Fruit fly (Drosophila melanogaster) whole organism, prepupa: Measurements from ENCODE around the gene Ir7e.

Experiments used
- Blimp-1 ChIP-seq: fragments of 200-800 bp; sonication (Bioruptor generic); optimal IDR thresholded peaks from 3 replicates; lab custom pipeline; 2017; ENCODE audit warnings: missing biosample characterization, missing genetic modification characterization, mild to moderate bottlenecking, moderate library complexity, missing genetic modification reagents
- CG10631 ChIP-seq: fragments of 200-800 bp; sonication (Bioruptor generic); optimal IDR thresholded peaks from 2 replicates; lab custom pipeline; 2016; ENCODE audit warnings: missing biosample characterization, missing genetic modification characterization
- CG10669 ChIP-seq: fragments of 200-800 bp; sonication (Bioruptor generic); optimal IDR thresholded peaks from 3 replicates; lab custom pipeline; 2018; ENCODE audit warnings: missing biosample characterization, mild to moderate bottlenecking, missing genetic modification characterization, moderate library complexity
- CG11294 ChIP-seq: fragments of 200-800 bp; sonication (Bioruptor generic); IDR thresholded peaks from 2 replicates; pipeline ENCODE4 v1.3.6; 2022; ENCODE audit warnings: missing biosample characterization, missing genetic modification characterization
- CG11762 ChIP-seq: fragments of 200-800 bp; sonication (Bioruptor generic); optimal IDR thresholded peaks from 3 replicates; lab custom pipeline; 2016; ENCODE audit warnings: missing biosample characterization, missing genetic modification characterization; ENCODE audit not compliant: insufficient read depth
- CG11902 ChIP-seq: fragments of 200-800 bp; sonication (Bioruptor generic); optimal IDR thresholded peaks from 3 replicates; lab custom pipeline; 2016; ENCODE audit warnings: missing biosample characterization, missing genetic modification characterization
- CG15336 ChIP-seq: fragments of 200-800 bp; sonication (Bioruptor generic); IDR thresholded peaks from 2 replicates; pipeline ENCODE4 v1.3.6; 2022; ENCODE audit warnings: missing biosample characterization, missing genetic modification characterization
- CG1621 ChIP-seq: fragments of 200-800 bp; sonication (Bioruptor generic); optimal IDR thresholded peaks from 3 replicates; lab custom pipeline; 2018; ENCODE audit warnings: missing biosample characterization, mild to moderate bottlenecking, missing genetic modification characterization
- CG3032 ChIP-seq: fragments of 200-800 bp; optimal IDR thresholded peaks from 2 replicates; lab custom pipeline; 2019; ENCODE audit warnings: missing biosample characterization, mild to moderate bottlenecking, missing genetic modification characterization, moderate library complexity
- CG31627 ChIP-seq: fragments of 200-800 bp; sonication (Bioruptor generic); optimal IDR thresholded peaks from 3 replicates; lab custom pipeline; 2016; ENCODE audit warnings: missing biosample characterization, missing genetic modification characterization
- CG34406 ChIP-seq: fragments of 200-800 bp; sonication (Bioruptor generic); optimal IDR thresholded peaks from 3 replicates; lab custom pipeline; 2016; ENCODE audit warnings: missing biosample characterization, missing genetic modification characterization
- CG3919 ChIP-seq: fragments of 200-800 bp; sonication (Bioruptor generic); optimal IDR thresholded peaks from 3 replicates; lab custom pipeline; 2016; ENCODE audit warnings: missing biosample characterization, missing genetic modification characterization
- CG4318 ChIP-seq: fragments of 200-800 bp; sonication (Bioruptor generic); optimal IDR thresholded peaks from 3 replicates; lab custom pipeline; 2017; ENCODE audit warnings: missing biosample characterization, mild to moderate bottlenecking, missing genetic modification characterization
- CG6163 ChIP-seq: fragments of 200-800 bp; sonication (Bioruptor generic); IDR thresholded peaks from 3 replicates; pipeline ENCODE4 v1.3.6; 2022; ENCODE audit warnings: missing biosample characterization, missing genetic modification characterization
- CG6276 ChIP-seq: fragments of 200-800 bp; sonication (Bioruptor generic); optimal IDR thresholded peaks from 2 replicates; lab custom pipeline; 2017; ENCODE audit warnings: missing biosample characterization, mild to moderate bottlenecking, missing genetic modification characterization
- CG6792 ChIP-seq: fragments of 200-800 bp; sonication (Bioruptor generic); optimal IDR thresholded peaks from 3 replicates; lab custom pipeline; 2016; ENCODE audit warnings: missing biosample characterization, missing genetic modification characterization
- CG6808 ChIP-seq: fragments of 200-800 bp; sonication (Bioruptor generic); optimal IDR thresholded peaks from 3 replicates; lab custom pipeline; 2017; ENCODE audit warnings: missing biosample characterization, missing genetic modification characterization, mild to moderate bottlenecking, moderate library complexity, missing genetic modification reagents
- CG6854 ChIP-seq: fragments of 200-800 bp; sonication (Bioruptor generic); optimal IDR thresholded peaks from 2 replicates; lab custom pipeline; 2017; ENCODE audit warnings: missing biosample characterization, mild to moderate bottlenecking, missing genetic modification characterization
- CG7368 ChIP-seq: fragments of 200-800 bp; sonication (Bioruptor generic); optimal IDR thresholded peaks from 3 replicates; lab custom pipeline; 2016; ENCODE audit warnings: missing biosample characterization, missing genetic modification characterization
- CG8119 ChIP-seq: fragments of 200-800 bp; sonication (Bioruptor generic); IDR thresholded peaks from 3 replicates; pipeline ENCODE4 v1.3.6; 2022; ENCODE audit warnings: missing biosample characterization, missing genetic modification characterization
- CG8319 ChIP-seq: fragments of 200-800 bp; sonication (Bioruptor generic); optimal IDR thresholded peaks from 3 replicates; lab custom pipeline; 2016; ENCODE audit warnings: missing biosample characterization, missing genetic modification characterization
- Eip75B ChIP-seq: fragments of 200-800 bp; sonication (Bioruptor generic); optimal IDR thresholded peaks from 3 replicates; lab custom pipeline; 2016; ENCODE audit warnings: missing biosample characterization, missing genetic modification characterization
- Eip78C ChIP-seq: fragments of 200-800 bp; sonication (Bioruptor generic); peaks from one replicate; lab custom pipeline; 2016; ENCODE audit warnings: missing biosample characterization, missing genetic modification characterization
- Eip93F ChIP-seq: fragments of 200-800 bp; sonication (Bioruptor generic); optimal IDR thresholded peaks from 2 replicates; lab custom pipeline; 2016; ENCODE audit warnings: missing biosample characterization, mild to moderate bottlenecking, missing genetic modification characterization
- Ets21C ChIP-seq: fragments of 200-800 bp; sonication (Bioruptor generic); optimal IDR thresholded peaks from 3 replicates; lab custom pipeline; 2016; ENCODE audit warnings: missing biosample characterization, missing genetic modification characterization
- Ets96B ChIP-seq: fragments of 200-800 bp; optimal IDR thresholded peaks from 2 replicates; lab custom pipeline; 2019; ENCODE audit warnings: missing biosample characterization, mild to moderate bottlenecking, missing genetic modification characterization, moderate library complexity
- Gug ChIP-seq: fragments of 200-800 bp; sonication (Bioruptor generic); IDR thresholded peaks from 2 replicates; pipeline ENCODE4 v1.3.6; 2022; ENCODE audit warnings: missing biosample characterization, missing genetic modification characterization
- Hr38 ChIP-seq: sonication (Bioruptor generic); optimal IDR thresholded peaks from 2 replicates; lab custom pipeline; 2016; ENCODE audit warnings: missing biosample characterization, missing genetic modification characterization
- Hr39 ChIP-seq: fragments of 200-800 bp; sonication (Bioruptor generic); optimal IDR thresholded peaks from 2 replicates; lab custom pipeline; 2016; ENCODE audit warnings: missing biosample characterization, missing genetic modification characterization
- Hr4 ChIP-seq: fragments of 200-800 bp; sonication (Bioruptor generic); optimal IDR thresholded peaks from 3 replicates; lab custom pipeline; 2016; ENCODE audit warnings: missing biosample characterization, missing genetic modification characterization
- Lpt ChIP-seq: fragments of 200-800 bp; sonication (Bioruptor generic); optimal IDR thresholded peaks from 3 replicates; lab custom pipeline; 2016; ENCODE audit warnings: missing biosample characterization, missing genetic modification characterization
- Met ChIP-seq: fragments of 200-800 bp; sonication (Bioruptor generic); optimal IDR thresholded peaks from 3 replicates; lab custom pipeline; 2016; ENCODE audit warnings: missing biosample characterization, missing genetic modification characterization
- OdsH ChIP-seq: fragments of 200-800 bp; sonication (Bioruptor generic); optimal IDR thresholded peaks from 3 replicates; lab custom pipeline; 2016; ENCODE audit warnings: missing biosample characterization, missing genetic modification characterization
- Smox ChIP-seq: fragments of 200-800 bp; sonication (Bioruptor generic); optimal IDR thresholded peaks from 3 replicates; lab custom pipeline; 2016; ENCODE audit warnings: missing biosample characterization, missing genetic modification characterization
- Sox102F ChIP-seq: fragments of 200-800 bp; sonication (Bioruptor generic); optimal IDR thresholded peaks from 2 replicates; lab custom pipeline; 2016; ENCODE audit warnings: missing biosample characterization, mild to moderate bottlenecking, missing genetic modification characterization
- Sox14 ChIP-seq: fragments of 200-800 bp; sonication (Bioruptor generic); optimal IDR thresholded peaks from 3 replicates; lab custom pipeline; 2016; ENCODE audit warnings: missing biosample characterization, missing genetic modification characterization
- acj6 ChIP-seq: fragments of 200-800 bp; sonication (Bioruptor generic); optimal IDR thresholded peaks from 3 replicates; lab custom pipeline; 2016; ENCODE audit warnings: missing biosample characterization, missing genetic modification characterization
- cyc ChIP-seq: fragments of 200-800 bp; sonication (Bioruptor generic); optimal IDR thresholded peaks from 3 replicates; lab custom pipeline; 2016; ENCODE audit warnings: missing biosample characterization, missing genetic modification characterization
- dsx ChIP-seq: fragments of 200-800 bp; optimal IDR thresholded peaks from 3 replicates; lab custom pipeline; 2019; ENCODE audit warnings: missing biosample characterization, mild to moderate bottlenecking, missing genetic modification characterization, moderate library complexity; ENCODE audit not compliant: poor library complexity, severe bottlenecking
- eg ChIP-seq: fragments of 200-800 bp; sonication (Bioruptor generic); IDR thresholded peaks from 3 replicates; pipeline ENCODE4 v1.3.6; 2022; ENCODE audit warnings: missing biosample characterization, missing genetic modification characterization
- fd85E ChIP-seq: fragments of 200-800 bp; sonication (Bioruptor generic); optimal IDR thresholded peaks from 3 replicates; lab custom pipeline; 2016; ENCODE audit warnings: missing biosample characterization, missing genetic modification characterization
- fkh ChIP-seq: fragments of 200-800 bp; sonication (Bioruptor generic); optimal IDR thresholded peaks from 3 replicates; lab custom pipeline; 2017; ENCODE audit warnings: missing biosample characterization, mild to moderate bottlenecking, missing genetic modification characterization, moderate library complexity
- lz ChIP-seq: fragments of 200-800 bp; sonication (Bioruptor generic); optimal IDR thresholded peaks from 3 replicates; lab custom pipeline; 2016; ENCODE audit warnings: missing biosample characterization, missing genetic modification characterization
- net ChIP-seq: fragments of 200-800 bp; sonication (Bioruptor generic); optimal IDR thresholded peaks from 3 replicates; lab custom pipeline; 2016; ENCODE audit warnings: missing biosample characterization, missing genetic modification characterization
- pdm3 ChIP-seq: fragments of 200-800 bp; sonication (Bioruptor generic); optimal IDR thresholded peaks from 3 replicates; lab custom pipeline; 2016; ENCODE audit warnings: missing biosample characterization, missing genetic modification characterization
- salr ChIP-seq, 2 experiments: fragments of 200-800 bp; sonication (Bioruptor generic); optimal IDR thresholded peaks; 3 replicates each; lab custom pipeline; 2016 to 2018; ENCODE audit warnings: missing biosample characterization in 2 of 2, missing genetic modification characterization in 2 of 2, mild to moderate bottlenecking in 1 of 2
- spab ChIP-seq: fragments of 200-800 bp; sonication (Bioruptor generic); optimal IDR thresholded peaks from 2 replicates; lab custom pipeline; 2017; ENCODE audit warnings: missing biosample characterization, mild to moderate bottlenecking, missing genetic modification characterization, missing genetic modification reagents
- ss ChIP-seq, 2 experiments: fragments of 200-800 bp; sonication (Bioruptor generic); optimal IDR thresholded peaks; 2 replicates in 1 of 2; 3 replicates in 1 of 2; lab custom pipeline; 2017 to 2018; ENCODE audit warnings: mild to moderate bottlenecking in 2 of 2, missing biosample characterization in 2 of 2, missing genetic modification characterization in 2 of 2, moderate library complexity in 1 of 2
- svp ChIP-seq: fragments of 200-800 bp; sonication (Bioruptor generic); peaks from one replicate; lab custom pipeline; 2016; ENCODE audit warnings: missing biosample characterization, missing genetic modification characterization
- topi ChIP-seq: fragments of 200-800 bp; sonication (Bioruptor generic); optimal IDR thresholded peaks from 3 replicates; lab custom pipeline; 2016; ENCODE audit warnings: missing biosample characterization, missing genetic modification characterization
- vri ChIP-seq: fragments of 200-800 bp; sonication (Bioruptor generic); optimal IDR thresholded peaks from 3 replicates; lab custom pipeline; 2016; ENCODE audit warnings: missing biosample characterization, mild to moderate bottlenecking, missing genetic modification characterization

Ir7e gene

DNA sequence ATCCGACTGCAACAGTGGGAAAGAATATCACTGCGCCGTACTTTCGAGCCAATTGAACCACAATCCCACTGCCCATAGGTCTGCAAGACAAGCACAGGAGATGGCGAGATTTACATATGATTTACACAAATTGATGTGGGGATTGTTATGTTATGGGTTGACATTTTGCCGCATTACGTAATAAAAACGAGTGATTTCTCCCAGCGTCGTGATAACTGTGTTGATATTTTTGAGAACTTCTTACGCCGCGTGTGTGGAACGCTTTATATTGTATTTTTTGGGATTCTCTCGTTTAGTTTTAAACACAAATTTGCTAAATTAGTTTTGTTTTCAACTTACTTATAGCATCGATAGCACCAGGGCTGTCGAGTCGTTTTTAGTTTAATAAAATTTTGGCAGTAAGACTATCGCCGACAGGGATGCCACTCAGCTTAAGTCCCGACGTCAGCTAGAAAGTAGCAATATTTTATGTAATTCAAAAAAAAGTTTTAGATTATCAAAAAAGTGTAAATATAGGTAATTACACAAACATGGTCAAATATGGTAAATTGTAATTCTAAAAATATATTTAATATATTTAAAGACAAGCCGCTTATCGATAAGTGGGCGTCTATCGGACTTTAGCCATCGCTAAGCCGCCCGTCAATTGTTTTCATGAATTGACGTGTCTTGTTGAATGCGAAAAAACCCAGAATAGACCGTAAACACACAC lies 12.1 kb upstream of the Ir7e start, which contains the start of the genes CG45089, ND-MNLL and p115:
CG45089 (minus strand) TSS at position 388 of the 712 bp plus-strand sequence.
ND-MNLL (minus strand) TSS at position 388 of the 712 bp plus-strand sequence.
p115 (plus strand) TSS at position 621 of the 712 bp plus-strand sequence.
- TF ChIP-seq CG6792 (GFP tag; lab: Kevin White, UChicago) (peak; percentile 41), CG8119 (GFP tag; lab: Robert Waterston, UW) (peak; percentile 43; the same call in 1 of the 3 replicates), CG6163 (GFP tag; lab: Robert Waterston, UW) (peak; percentile 56; the same call in 2 of the 3 replicates), CG6854 (GFP tag; lab: Kevin White, UChicago) (no peak), CG4318 (GFP tag; lab: Kevin White, UChicago) (no peak), dsx (GFP tag; lab: Kevin White, UChicago) (peak; percentile 24), CG6808 (GFP tag; lab: Kevin White, UChicago) (no peak), Blimp-1 (no peak), CG15336 (GFP tag; lab: Robert Waterston, UW) (no peak), topi (GFP tag; lab: Kevin White, UChicago) (peak; percentile 46), Ets96B (tag; lab: Kevin White, UChicago) (peak; percentile 48), Lpt (no peak), pdm3 (GFP tag; lab: Kevin White, UChicago) (peak; percentile 61), Hr38 (GFP tag; lab: Kevin White, UChicago) (no peak), spab (no peak), CG3919 (peak; percentile 59), fkh (GFP tag; lab: Kevin White, UChicago) (no peak), salr (GFP tag; optimal IDR thresholded peaks at IDR 0.05; lab: Kevin White, UChicago) (peak in 1 of 2 experiments; percentile 10), CG1621 (tag; lab: Kevin White, UChicago) (no peak), CG3032 (tag; lab: Kevin White, UChicago) (peak; percentile 51), CG11294 (GFP tag; lab: Robert Waterston, UW) (no peak), Met (GFP tag; lab: Kevin White, UChicago) (peak; percentile 52), vri (GFP tag; lab: Kevin White, UChicago) (peak; percentile 70), Eip78C (GFP tag; lab: Kevin White, UChicago) (peak; percentile 58), acj6 (peak; percentile 51), Sox102F (GFP tag; lab: Kevin White, UChicago) (peak; percentile 42), CG6276 (GFP tag; lab: Kevin White, UChicago) (no peak), CG8319 (GFP tag; lab: Kevin White, UChicago) (no peak), Sox14 (GFP tag; lab: Kevin White, UChicago) (peak; percentile 7), Eip93F (peak; percentile 57), Eip75B (peak; percentile 35), CG34406 (GFP tag; lab: Kevin White, UChicago) (peak; percentile 28), Gug (no peak), Smox (GFP tag; lab: Kevin White, UChicago) (peak; percentile 57), cyc (GFP tag; lab: Kevin White, UChicago) (peak; percentile 46), CG10669 (GFP tag; lab: Kevin White, UChicago) (peak; percentile 26), CG10631 (GFP tag; lab: Kevin White, UChicago) (peak; percentile 73), CG7368 (GFP tag; lab: Kevin White, UChicago) (no peak), CG11762 (GFP tag; lab: Kevin White, UChicago) (no peak), Hr4 (GFP tag; lab: Kevin White, UChicago) (peak; percentile 52), Hr39 (GFP tag; lab: Kevin White, UChicago) (peak; percentile 48), lz (GFP tag; lab: Kevin White, UChicago) (peak; percentile 57), CG11902 (GFP tag; lab: Kevin White, UChicago) (peak; percentile 1), svp (peak; percentile 65), fd85E (no peak), net (GFP tag; lab: Kevin White, UChicago) (no peak), eg (GFP tag; lab: Robert Waterston, UW) (peak; percentile 49; the same call in 2 of the 3 replicates), OdsH (GFP tag; lab: Kevin White, UChicago) (peak; percentile 45), Ets21C (GFP tag; lab: Kevin White, UChicago) (peak; percentile 13), CG31627 (GFP tag; lab: Kevin White, UChicago) (peak; percentile 50), ss (GFP tag; optimal IDR thresholded peaks at IDR 0.05; lab: Kevin White, UChicago) (peak in 1 of 2 experiments; percentile 4)
